Fruit fly (Drosophila melanogaster): Measurements from ENCODE around the gene Or85f.

- peak; percentile 76 for TF ChIP-seq CG32121 (GFP tag; IDR thresholded peaks at IDR 0.05)
- TF ChIP-seq EcR (GFP tag; optimal IDR thresholded peaks at IDR 0.05) = no peak
- no peak for TF ChIP-seq Snoo (tag; optimal IDR thresholded peaks at IDR 0.05)
- TF ChIP-seq D1 (tag; optimal IDR thresholded peaks at IDR 0.05) = no peak
These were observed 22.6 kb downstream of the Or85f start for dm6 chr3R:9420439-9421234.

Measured in whole organism, pupa.